Fruit fly (Drosophila melanogaster) whole organism, prepupa: ENCODE measurements around the gene Had1.

Experiments
- Blimp-1 ChIP-seq: fragments of 200-800 bp; sonication (Bioruptor generic); optimal IDR thresholded peaks from 3 replicates; lab custom pipeline; 2017; ENCODE audit warnings: missing biosample characterization, missing genetic modification characterization, mild to moderate bottlenecking, moderate library complexity, missing genetic modification reagents
- CG11902 ChIP-seq: fragments of 200-800 bp; sonication (Bioruptor generic); optimal IDR thresholded peaks from 3 replicates; lab custom pipeline; 2016; ENCODE audit warnings: missing biosample characterization, missing genetic modification characterization
- CG1621 ChIP-seq: fragments of 200-800 bp; sonication (Bioruptor generic); optimal IDR thresholded peaks from 3 replicates; lab custom pipeline; 2018; ENCODE audit warnings: missing biosample characterization, mild to moderate bottlenecking, missing genetic modification characterization
- CG16779 ChIP-seq: fragments of 200-800 bp; sonication (Bioruptor generic); optimal IDR thresholded peaks from 3 replicates; lab custom pipeline; 2017; ENCODE audit warnings: missing biosample characterization, mild to moderate bottlenecking, missing genetic modification characterization
- CG3032 ChIP-seq: fragments of 200-800 bp; optimal IDR thresholded peaks from 2 replicates; lab custom pipeline; 2019; ENCODE audit warnings: missing biosample characterization, mild to moderate bottlenecking, missing genetic modification characterization, moderate library complexity
- CG31627 ChIP-seq: fragments of 200-800 bp; sonication (Bioruptor generic); optimal IDR thresholded peaks from 3 replicates; lab custom pipeline; 2016; ENCODE audit warnings: missing biosample characterization, missing genetic modification characterization
- CG6854 ChIP-seq: fragments of 200-800 bp; sonication (Bioruptor generic); optimal IDR thresholded peaks from 2 replicates; lab custom pipeline; 2017; ENCODE audit warnings: missing biosample characterization, mild to moderate bottlenecking, missing genetic modification characterization
- CG7368 ChIP-seq: fragments of 200-800 bp; sonication (Bioruptor generic); optimal IDR thresholded peaks from 3 replicates; lab custom pipeline; 2016; ENCODE audit warnings: missing biosample characterization, missing genetic modification characterization
- CG8319 ChIP-seq: fragments of 200-800 bp; sonication (Bioruptor generic); optimal IDR thresholded peaks from 3 replicates; lab custom pipeline; 2016; ENCODE audit warnings: missing biosample characterization, missing genetic modification characterization
- CG8632 ChIP-seq: fragments of 200-800 bp; sonication (Bioruptor generic); optimal IDR thresholded peaks from 3 replicates; lab custom pipeline; 2016; ENCODE audit warnings: missing biosample characterization, missing genetic modification characterization
- CG9139 ChIP-seq: fragments of 200-800 bp; sonication (Bioruptor generic); optimal IDR thresholded peaks from 3 replicates; lab custom pipeline; 2017; ENCODE audit warnings: missing biosample characterization, mild to moderate bottlenecking, missing genetic modification characterization
- Eip78C ChIP-seq: fragments of 200-800 bp; sonication (Bioruptor generic); peaks from one replicate; lab custom pipeline; 2016; ENCODE audit warnings: missing biosample characterization, missing genetic modification characterization
- Ets21C ChIP-seq: fragments of 200-800 bp; sonication (Bioruptor generic); optimal IDR thresholded peaks from 3 replicates; lab custom pipeline; 2016; ENCODE audit warnings: missing biosample characterization, missing genetic modification characterization
- Hr38 ChIP-seq: sonication (Bioruptor generic); optimal IDR thresholded peaks from 2 replicates; lab custom pipeline; 2016; ENCODE audit warnings: missing biosample characterization, missing genetic modification characterization
- Hr4 ChIP-seq: fragments of 200-800 bp; sonication (Bioruptor generic); optimal IDR thresholded peaks from 3 replicates; lab custom pipeline; 2016; ENCODE audit warnings: missing biosample characterization, missing genetic modification characterization
- Sox14 ChIP-seq: fragments of 200-800 bp; sonication (Bioruptor generic); optimal IDR thresholded peaks from 3 replicates; lab custom pipeline; 2016; ENCODE audit warnings: missing biosample characterization, missing genetic modification characterization
- achi ChIP-seq: fragments of 200-800 bp; sonication (Bioruptor generic); optimal IDR thresholded peaks from 3 replicates; lab custom pipeline; 2016; ENCODE audit warnings: missing biosample characterization, missing genetic modification characterization
- acj6 ChIP-seq: fragments of 200-800 bp; sonication (Bioruptor generic); optimal IDR thresholded peaks from 3 replicates; lab custom pipeline; 2016; ENCODE audit warnings: missing biosample characterization, missing genetic modification characterization
- cyc ChIP-seq: fragments of 200-800 bp; sonication (Bioruptor generic); optimal IDR thresholded peaks from 3 replicates; lab custom pipeline; 2016; ENCODE audit warnings: missing biosample characterization, missing genetic modification characterization
- eg ChIP-seq: fragments of 200-800 bp; sonication (Bioruptor generic); IDR thresholded peaks from 3 replicates; pipeline ENCODE4 v1.3.6; 2022; ENCODE audit warnings: missing biosample characterization, missing genetic modification characterization
- esn ChIP-seq: fragments of 200-800 bp; sonication (Bioruptor generic); optimal IDR thresholded peaks from 2 replicates; lab custom pipeline; 2016; ENCODE audit warnings: missing biosample characterization, mild to moderate bottlenecking, missing genetic modification characterization, moderate library complexity
- fd59A ChIP-seq: fragments of 200-800 bp; sonication (Bioruptor generic); optimal IDR thresholded peaks from 2 replicates; lab custom pipeline; 2017; ENCODE audit warnings: missing biosample characterization, mild to moderate bottlenecking, missing genetic modification characterization, missing genetic modification reagents
- fkh ChIP-seq: fragments of 200-800 bp; sonication (Bioruptor generic); optimal IDR thresholded peaks from 3 replicates; lab custom pipeline; 2017; ENCODE audit warnings: missing biosample characterization, mild to moderate bottlenecking, missing genetic modification characterization, moderate library complexity
- lz ChIP-seq: fragments of 200-800 bp; sonication (Bioruptor generic); optimal IDR thresholded peaks from 3 replicates; lab custom pipeline; 2016; ENCODE audit warnings: missing biosample characterization, missing genetic modification characterization
- pdm3 ChIP-seq: fragments of 200-800 bp; sonication (Bioruptor generic); optimal IDR thresholded peaks from 3 replicates; lab custom pipeline; 2016; ENCODE audit warnings: missing biosample characterization, missing genetic modification characterization
- spab ChIP-seq: fragments of 200-800 bp; sonication (Bioruptor generic); optimal IDR thresholded peaks from 2 replicates; lab custom pipeline; 2017; ENCODE audit warnings: missing biosample characterization, mild to moderate bottlenecking, missing genetic modification characterization, missing genetic modification reagents
- ss ChIP-seq, 2 experiments: fragments of 200-800 bp; sonication (Bioruptor generic); optimal IDR thresholded peaks; 2 replicates in 1 of 2; 3 replicates in 1 of 2; lab custom pipeline; 2017 to 2018; ENCODE audit warnings: mild to moderate bottlenecking in 2 of 2, missing biosample characterization in 2 of 2, missing genetic modification characterization in 2 of 2, moderate library complexity in 1 of 2
- svp ChIP-seq: fragments of 200-800 bp; sonication (Bioruptor generic); peaks from one replicate; lab custom pipeline; 2016; ENCODE audit warnings: missing biosample characterization, missing genetic modification characterization
- topi ChIP-seq: fragments of 200-800 bp; sonication (Bioruptor generic); optimal IDR thresholded peaks from 3 replicates; lab custom pipeline; 2016; ENCODE audit warnings: missing biosample characterization, missing genetic modification characterization
- vri ChIP-seq: fragments of 200-800 bp; sonication (Bioruptor generic); optimal IDR thresholded peaks from 3 replicates; lab custom pipeline; 2016; ENCODE audit warnings: missing biosample characterization, mild to moderate bottlenecking, missing genetic modification characterization

Had1 gene

dm6 chrX:16308953-16309352 is 486 bp upstream of the Had1 start:
- TF ChIP-seq CG8319 (no peak), spab (GFP tag; lab: Kevin White, UChicago) (no peak), Eip78C (GFP tag; lab: Kevin White, UChicago) (peak; percentile 36), fkh (peak; percentile 17)

DNA sequence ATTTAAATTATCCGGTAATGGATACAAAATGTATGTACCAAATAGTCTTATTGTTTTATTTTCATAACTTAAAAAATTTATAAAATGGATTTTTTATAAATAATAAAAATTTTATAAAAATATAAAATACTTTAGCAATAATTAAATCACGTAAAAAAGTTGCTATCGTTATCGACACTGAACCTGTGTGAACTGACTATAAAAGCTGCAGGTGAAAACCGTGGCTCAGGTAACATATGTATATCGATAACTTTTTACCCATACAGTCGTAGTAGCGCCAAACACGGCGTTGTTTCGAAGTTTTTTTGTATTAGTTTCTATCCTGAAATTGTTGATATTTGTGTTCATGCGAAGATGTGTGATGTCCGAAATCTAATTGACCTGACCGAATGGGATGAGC is 4.8 kb downstream of the Had1 start, which contains the start of gene CG3679:
Gene CG3679 (plus strand): TSS at position 235 of the 400 bp plus-strand sequence.
- peak; percentile 7 for TF ChIP-seq CG3032 (tag; lab: Kevin White, UChicago)
- no peak for TF ChIP-seq CG1621 (tag; lab: Kevin White, UChicago)
- TF ChIP-seq, all 60 proteins: peak for 1

dm6 chrX:16297618-16298017 is 10.8 kb downstream of the Had1 start, which contains the start of gene ERp44:
ERp44 (minus strand) TSS chrX:16297718.
- TF ChIP-seq CG8632 = no peak
- TF ChIP-seq fd59A = no peak

DNA sequence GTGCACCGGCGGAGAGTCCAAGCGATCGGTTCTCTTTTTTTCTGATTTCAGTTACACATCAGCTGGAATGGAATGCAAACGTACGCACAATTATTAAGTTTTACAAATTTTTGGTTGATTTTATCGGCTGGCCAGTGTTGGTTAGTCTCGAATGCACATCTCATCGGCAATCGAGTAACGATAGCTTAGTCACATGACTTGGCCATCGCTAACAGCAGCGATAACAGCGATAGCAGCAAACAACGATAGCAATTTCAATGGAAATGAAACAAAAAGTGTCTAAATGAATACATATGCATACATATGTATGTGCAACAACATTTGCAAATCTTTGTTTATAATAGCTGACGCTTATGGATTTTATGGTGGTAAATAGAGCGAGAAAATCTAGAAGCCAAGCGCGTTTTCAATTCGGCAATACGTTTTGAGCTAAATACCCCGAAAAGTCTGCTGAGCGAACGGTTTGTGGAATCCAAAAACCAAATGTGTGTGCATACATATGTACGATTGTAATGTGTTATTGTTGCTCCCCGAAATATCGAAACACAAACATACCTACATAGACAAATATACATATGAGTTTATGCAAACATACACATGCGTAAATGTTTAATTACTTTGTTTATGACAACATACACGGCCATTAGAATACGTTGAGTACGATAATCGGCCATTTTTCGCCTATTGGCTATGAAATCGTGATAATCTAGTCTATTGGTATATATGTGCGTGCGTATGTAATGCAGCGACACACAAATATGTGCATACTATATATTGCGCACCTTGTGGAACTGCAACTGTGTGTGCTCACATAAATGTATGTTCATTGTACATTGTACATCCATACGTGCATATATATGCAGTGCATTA is 11.8 kb downstream of the Had1 start, which contains the start of gene CG3632:
Gene CG3632 (plus strand): TSS at position 249 of the 870 bp plus-strand sequence.
- no peak for TF ChIP-seq pdm3
- TF ChIP-seq Sox14 = peak; percentile 57
- TF ChIP-seq fkh = peak; percentile 41
- TF ChIP-seq topi (GFP tag; lab: Kevin White, UChicago) = peak; percentile 51
- peak; percentile 62 for TF ChIP-seq esn
- peak; percentile 30 for TF ChIP-seq cyc (GFP tag; lab: Kevin White, UChicago)
- no peak for TF ChIP-seq CG9139 (GFP tag; lab: Kevin White, UChicago)
- TF ChIP-seq lz (GFP tag; lab: Kevin White, UChicago) = peak; percentile 36
- no peak for TF ChIP-seq CG16779 (tag; lab: Kevin White, UChicago)
- TF ChIP-seq CG3032 (tag; lab: Kevin White, UChicago) = peak; percentile 11
- peak; percentile 40 for TF ChIP-seq CG31627
- TF ChIP-seq Eip78C (GFP tag; lab: Kevin White, UChicago) = peak; percentile 37
- no peak for TF ChIP-seq svp (GFP tag; lab: Kevin White, UChicago)
- no peak for TF ChIP-seq Ets21C (GFP tag; lab: Kevin White, UChicago)
- peak; percentile 36 for TF ChIP-seq Blimp-1
- TF ChIP-seq CG6854 (GFP tag; lab: Kevin White, UChicago) = no peak
- TF ChIP-seq vri (GFP tag; lab: Kevin White, UChicago) = peak; percentile 6
- TF ChIP-seq, all 60 proteins: peak for 11

- no peak for TF ChIP-seq fd59A
- TF ChIP-seq Hr4 (GFP tag; lab: Kevin White, UChicago) = no peak
- no peak for TF ChIP-seq ss (GFP tag; optimal IDR thresholded peaks at IDR 0.05; lab: Kevin White, UChicago)
- no peak for TF ChIP-seq CG1621 (tag; lab: Kevin White, UChicago)
- TF ChIP-seq CG16779 (tag; lab: Kevin White, UChicago) = no peak
- no peak for TF ChIP-seq eg (GFP tag; lab: Robert Waterston, UW)
- no peak for TF ChIP-seq topi (GFP tag; lab: Kevin White, UChicago)
- no peak for TF ChIP-seq Hr38 (GFP tag; lab: Kevin White, UChicago)
- no peak for TF ChIP-seq achi (GFP tag; lab: Kevin White, UChicago)
- TF ChIP-seq Eip78C (GFP tag; lab: Kevin White, UChicago) = no peak
- TF ChIP-seq CG9139 (GFP tag; lab: Kevin White, UChicago) = no peak
- no peak for TF ChIP-seq CG7368 (GFP tag; lab: Kevin White, UChicago)
- TF ChIP-seq CG11902 (GFP tag; lab: Kevin White, UChicago) = no peak
- TF ChIP-seq acj6 (GFP tag; lab: Kevin White, UChicago) = no peak
- TF ChIP-seq, all 60 proteins: peak for 0
These were observed 15.8 kb downstream of the Had1 start for dm6 chrX:16292646-16293045.
